Worm (Caenorhabditis elegans): Measurements from ENCODE around the gene nphp-2.

- TF ChIP-seq zag-1 (tag; optimal IDR thresholded peaks at IDR 0.05) (no peak), lin-39 (tag; optimal IDR thresholded peaks at IDR 0.05) (no peak), ZK546.5 (tag; optimal IDR thresholded peaks at IDR 0.05) (no peak), fos-1 (tag; optimal IDR thresholded peaks at IDR 0.05) (no peak), hmg-11 (tag; optimal IDR thresholded peaks at IDR 0.05) (no peak), ama-1 (optimal IDR thresholded peaks at IDR 0.05) (peak; percentile 75)
Measured at ce11 chrV:1875497-1875988, 20.0 kb upstream of the nphp-2 start.
